Fruit fly (Drosophila melanogaster) Kc167 (cell line): ENCODE data around the gene mRpS31.

Experiments used
- Myc ChIP-seq: fragments of >200 bp; optimal IDR thresholded peaks from 2 replicates; lab custom pipeline; 2017; ENCODE audit warnings: missing external identifiers
- Sin3A ChIP-seq: fragments of >200 bp; optimal IDR thresholded peaks from 2 replicates; lab custom pipeline; 2018; ENCODE audit warnings: missing external identifiers
- h ChIP-seq: fragments of >200 bp; optimal IDR thresholded peaks from 3 replicates; lab custom pipeline; 2018; ENCODE audit warnings: missing external identifiers
- insv ChIP-seq: fragments of >200 bp; optimal IDR thresholded peaks from 3 replicates; lab custom pipeline; 2018; ENCODE audit warnings: missing external identifiers
- psq ChIP-seq: fragments of >200 bp; optimal IDR thresholded peaks from 2 replicates; lab custom pipeline; 2017; ENCODE audit warnings: missing external identifiers
- ttk ChIP-seq: sonication (Bioruptor generic); optimal IDR thresholded peaks from 2 replicates; lab custom pipeline; 2017; ENCODE audit warnings: missing external identifiers

Gene mRpS31

dm6 chr3L:16004401-16005237, at the start of gene mRpS31, which contains the start of gene hzg:
Gene mRpS31, plus strand, starts transcription at chr3L:16005193.
Gene hzg, minus strand, starts transcription at chr3L:16004736.
- TF ChIP-seq Sin3A (lab: Kevin White, UChicago) (no peak), insv (lab: Kevin White, UChicago) (no peak), h (lab: Kevin White, UChicago) (no peak), psq (lab: Kevin White, UChicago) (peak; percentile 14), Myc (lab: Kevin White, UChicago) (no peak), ttk (lab: Kevin White, UChicago) (no peak)

DNA sequence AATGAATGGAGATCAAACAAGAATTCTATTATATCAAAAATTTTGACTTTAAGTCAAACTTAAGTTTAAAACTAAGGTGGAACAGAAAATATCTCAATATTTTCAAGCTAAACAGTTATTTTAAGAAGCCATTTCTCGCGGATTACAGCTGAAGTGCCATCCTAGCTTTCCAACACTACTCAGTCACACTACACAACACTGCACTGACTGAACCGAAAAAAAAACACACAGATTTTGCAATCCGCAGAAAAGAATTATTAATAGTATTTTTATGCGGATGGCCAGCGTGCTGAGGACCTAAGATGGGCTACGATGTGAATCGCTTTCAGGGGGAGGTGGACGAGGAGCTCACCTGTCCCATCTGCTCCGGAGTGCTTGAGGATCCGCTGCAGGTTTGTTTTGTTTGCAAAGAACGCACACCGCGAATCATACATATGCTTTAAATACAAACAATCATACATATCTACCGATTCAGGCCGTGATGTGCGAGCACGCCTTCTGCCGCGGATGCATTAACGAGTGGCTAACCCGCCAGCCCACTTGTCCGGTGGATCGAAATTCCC, 48.5 kb upstream of the mRpS31 start, which contains the start of gene elgi:
Gene elgi, plus strand, starts transcription at position 103 of the 563 bp plus-strand sequence.
- TF ChIP-seq Sin3A (lab: Kevin White, UChicago) (no peak), psq (lab: Kevin White, UChicago) (no peak)

DNA sequence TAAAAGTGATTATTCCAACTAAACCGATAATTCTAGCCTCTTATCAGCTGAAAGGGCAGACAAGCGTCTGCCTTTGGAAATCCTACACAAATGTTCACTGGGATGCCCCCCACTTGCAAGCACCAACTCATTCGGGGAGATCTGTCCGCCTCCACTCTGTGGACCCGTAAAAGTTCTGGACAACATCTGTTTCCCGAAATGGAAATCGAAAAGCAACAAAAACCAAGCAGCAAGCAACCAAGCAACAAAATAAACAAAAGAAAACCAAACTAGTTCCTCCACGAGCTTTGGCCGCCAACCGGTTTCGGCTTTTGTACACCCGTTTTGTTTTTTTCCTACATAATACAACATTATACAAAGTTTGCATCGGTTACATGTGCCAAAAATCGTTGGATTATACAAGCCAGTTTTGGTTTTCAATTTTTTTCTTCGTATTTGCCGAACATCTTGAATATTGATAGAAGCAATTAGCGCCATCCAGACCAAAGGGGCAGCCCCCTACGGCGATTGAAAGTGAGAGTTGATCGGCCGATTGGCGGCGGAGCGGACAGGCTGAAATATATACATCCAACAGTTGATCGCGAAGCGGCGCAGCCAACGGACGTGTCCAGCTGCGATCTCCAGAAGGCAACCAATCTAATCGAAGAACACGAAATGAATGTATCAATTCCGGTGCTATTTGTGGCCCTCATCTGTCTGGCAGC, 46.2 kb upstream of the mRpS31 start, which contains the start of gene CG17032:
Gene CG17032, plus strand, starts transcription at position 232 of the 704 bp plus-strand sequence.
- no peak for TF ChIP-seq psq (lab: Kevin White, UChicago)
- TF ChIP-seq Myc (lab: Kevin White, UChicago) = no peak
- no peak for TF ChIP-seq Sin3A (lab: Kevin White, UChicago)
- TF ChIP-seq insv (lab: Kevin White, UChicago) = no peak
- TF ChIP-seq h (lab: Kevin White, UChicago) = no peak
- no peak for TF ChIP-seq ttk (lab: Kevin White, UChicago)

dm6 chr3L:15967588-15968500, 37.1 kb upstream of the mRpS31 start, which contains the start of the genes Brr2 and CG10516:
Gene Brr2, minus strand, starts transcription at chr3L:15967872.
Gene CG10516, plus strand, starts transcription at chr3L:15968204.
- no peak for TF ChIP-seq ttk (lab: Kevin White, UChicago)
- TF ChIP-seq psq (lab: Kevin White, UChicago) = no peak

DNA sequence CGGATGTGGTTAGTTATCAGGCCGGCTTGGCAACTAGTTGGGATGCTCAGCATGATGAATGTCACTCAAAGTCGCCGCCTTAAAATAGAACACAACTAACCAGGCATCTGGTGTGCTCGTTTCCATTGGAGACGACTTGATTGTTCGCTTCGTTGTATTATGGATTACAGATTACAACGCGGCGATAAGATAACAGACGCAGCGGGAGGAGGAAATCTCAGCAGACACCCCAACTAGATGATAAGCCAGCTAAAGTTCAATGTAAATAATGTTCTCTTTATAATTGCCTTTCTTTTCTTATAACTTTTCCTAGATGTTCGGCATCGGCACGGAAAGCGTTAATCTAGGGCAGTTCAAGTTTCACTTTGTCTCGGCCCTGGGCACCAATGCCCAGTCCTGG, 36.3 kb upstream of the mRpS31 start:
- TF ChIP-seq Myc (lab: Kevin White, UChicago) (no peak), insv (lab: Kevin White, UChicago) (no peak), psq (lab: Kevin White, UChicago) (no peak), ttk (lab: Kevin White, UChicago) (no peak), h (lab: Kevin White, UChicago) (no peak), Sin3A (lab: Kevin White, UChicago) (no peak)

DNA sequence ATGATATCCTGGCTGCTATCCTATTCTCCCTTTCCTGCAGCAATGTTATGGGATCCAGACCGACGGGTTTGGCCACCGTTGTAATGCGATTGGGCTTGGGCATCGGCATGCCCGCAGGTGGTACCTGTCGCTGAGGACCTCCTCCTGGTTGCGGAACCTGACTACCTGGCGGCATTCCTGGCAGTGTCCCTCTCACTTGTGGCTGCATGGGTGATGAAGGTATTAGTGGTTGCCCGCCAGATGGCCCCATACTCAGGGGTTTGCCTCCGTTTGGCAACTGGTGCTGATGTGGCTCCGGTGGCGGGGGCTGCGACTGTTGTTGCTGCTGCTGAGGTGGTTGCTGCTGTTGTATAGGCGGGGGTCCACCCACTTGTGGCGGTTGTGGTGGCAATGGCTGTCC, 30.8 kb upstream of the mRpS31 start:
- TF ChIP-seq Sin3A (lab: Kevin White, UChicago) (no peak), Myc (lab: Kevin White, UChicago) (no peak), h (lab: Kevin White, UChicago) (no peak)

dm6 chr3L:15975068-15975467, 29.9 kb upstream of the mRpS31 start, which contains the start of gene CG17026:
Gene CG17026, plus strand, starts transcription at chr3L:15975368.
- TF ChIP-seq ttk (lab: Kevin White, UChicago) (no peak), h (lab: Kevin White, UChicago) (no peak), Sin3A (lab: Kevin White, UChicago) (no peak), Myc (lab: Kevin White, UChicago) (no peak), insv (lab: Kevin White, UChicago) (no peak), psq (lab: Kevin White, UChicago) (no peak)

dm6 chr3L:15976758-15977157, 28.2 kb upstream of the mRpS31 start, which contains the start of gene CG17029:
Gene CG17029, plus strand, starts transcription at chr3L:15976870.
- TF ChIP-seq ttk (lab: Kevin White, UChicago) = no peak
- TF ChIP-seq psq (lab: Kevin White, UChicago) = no peak
- TF ChIP-seq Myc (lab: Kevin White, UChicago) = no peak
- no peak for TF ChIP-seq insv (lab: Kevin White, UChicago)
- TF ChIP-seq Sin3A (lab: Kevin White, UChicago) = no peak
- TF ChIP-seq h (lab: Kevin White, UChicago) = no peak

- TF ChIP-seq psq (lab: Kevin White, UChicago) = no peak
- no peak for TF ChIP-seq ttk (lab: Kevin White, UChicago)
- no peak for TF ChIP-seq insv (lab: Kevin White, UChicago)
These were observed 27.4 kb upstream of the mRpS31 start for dm6 chr3L:15977565-15977964.

dm6 chr3L:15978224-15978623, 26.8 kb upstream of the mRpS31 start, which contains the start of gene CG17028:
Gene CG17028, plus strand, starts transcription at chr3L:15978524.
- TF ChIP-seq Sin3A (lab: Kevin White, UChicago) = no peak

dm6 chr3L:15979240-15979639, 25.8 kb upstream of the mRpS31 start:
- TF ChIP-seq psq (lab: Kevin White, UChicago) (no peak), Sin3A (lab: Kevin White, UChicago) (no peak), insv (lab: Kevin White, UChicago) (no peak), h (lab: Kevin White, UChicago) (no peak), ttk (lab: Kevin White, UChicago) (no peak), Myc (lab: Kevin White, UChicago) (no peak)
